Fruit fly (Drosophila melanogaster) whole organism, embryonic: ENCODE results near the gene TyrRII.
A peak's percentile ranks its signal among the peaks of the same experiment; 100 is the strongest.

ENCODE experiments used
- Abd-B ChIP-seq: fragments of 200-800 bp; sonication (Bioruptor generic); optimal IDR thresholded peaks from 2 replicates; lab custom pipeline; 2018; ENCODE audit warnings: missing biosample characterization, mild to moderate bottlenecking, missing genetic modification characterization, moderate library complexity
- Atf3 ChIP-seq: fragments of 200-800 bp; sonication (Bioruptor generic); optimal IDR thresholded peaks from 3 replicates; lab custom pipeline; 2016; ENCODE audit warnings: missing biosample characterization, missing genetic modification characterization
- CG10366 ChIP-seq: fragments of 200-800 bp; sonication (Bioruptor generic); IDR thresholded peaks from 2 replicates; pipeline ENCODE4 v1.3.6; 2022; ENCODE audit warnings: missing biosample characterization, missing genetic modification characterization
- CG11398 ChIP-seq: fragments of 200-800 bp; sonication (Bioruptor generic); optimal IDR thresholded peaks from 2 replicates; lab custom pipeline; 2016; ENCODE audit warnings: missing biosample characterization, missing genetic modification characterization
- CG11456 ChIP-seq: fragments of 200-800 bp; sonication (Bioruptor generic); IDR thresholded peaks from 3 replicates; pipeline ENCODE4 v1.3.6; 2022; ENCODE audit warnings: missing biosample characterization, missing genetic modification characterization
- CG17359 ChIP-seq: fragments of 200-800 bp; sonication (Bioruptor generic); optimal IDR thresholded peaks from 3 replicates; lab custom pipeline; 2018; ENCODE audit warnings: missing biosample characterization, mild to moderate bottlenecking, missing genetic modification characterization, moderate library complexity
- CG17568 ChIP-seq: fragments of 200-800 bp; sonication (Bioruptor generic); optimal IDR thresholded peaks from 2 replicates; lab custom pipeline; 2018; ENCODE audit warnings: missing biosample characterization, mild to moderate bottlenecking, missing genetic modification characterization, moderate library complexity
- CG34224 ChIP-seq: fragments of 200-800 bp; sonication (Bioruptor generic); IDR thresholded peaks from 3 replicates; pipeline ENCODE4 v1.3.6; 2022; ENCODE audit warnings: missing biosample characterization, missing genetic modification characterization; ENCODE audit not compliant: partially characterized antibody
- CG34376 ChIP-seq: fragments of 200-800 bp; sonication (Bioruptor generic); optimal IDR thresholded peaks from 2 replicates; lab custom pipeline; 2018; ENCODE audit warnings: missing biosample characterization, mild to moderate bottlenecking, missing genetic modification characterization
- CG5953 ChIP-seq: fragments of 200-800 bp; sonication (Bioruptor generic); IDR thresholded peaks from 2 replicates; pipeline ENCODE4 v1.3.6; 2022; ENCODE audit warnings: missing biosample characterization, missing genetic modification characterization
- CG8089 ChIP-seq: fragments of 200-800 bp; sonication (Bioruptor generic); optimal IDR thresholded peaks from 3 replicates; lab custom pipeline; 2016; ENCODE audit warnings: missing biosample characterization, missing genetic modification characterization
- CG8359 ChIP-seq: fragments of 200-800 bp; sonication (Bioruptor generic); optimal IDR thresholded peaks from 2 replicates; lab custom pipeline; 2017; ENCODE audit warnings: missing biosample characterization, mild to moderate bottlenecking, missing genetic modification characterization, borderline replicate concordance
- CG8388 ChIP-seq: fragments of 200-800 bp; sonication (Bioruptor generic); optimal IDR thresholded peaks from 2 replicates; lab custom pipeline; 2019; ENCODE audit warnings: missing biosample characterization, mild to moderate bottlenecking, missing genetic modification characterization, moderate library complexity
- CG9817 ChIP-seq: fragments of 200-800 bp; sonication (Bioruptor generic); optimal IDR thresholded peaks from 2 replicates; lab custom pipeline; 2018; ENCODE audit warnings: missing biosample characterization, mild to moderate bottlenecking, missing genetic modification characterization, moderate library complexity
- CG9932 ChIP-seq: fragments of 200-800 bp; sonication (Bioruptor generic); IDR thresholded peaks from 2 replicates; pipeline ENCODE4 v1.3.6; 2022; ENCODE audit warnings: missing biosample characterization, missing genetic modification characterization
- Dll ChIP-seq: fragments of 200-800 bp; sonication (Bioruptor generic); IDR thresholded peaks from 4 replicates; pipeline ENCODE4 v1.3.6; 2022; ENCODE audit warnings: missing biosample characterization, missing genetic modification characterization; ENCODE audit not compliant: partially characterized antibody
- Ets65A ChIP-seq: fragments of 200-800 bp; sonication (Bioruptor generic); peaks from one replicate; lab custom pipeline; 2016; ENCODE audit warnings: missing biosample characterization, missing genetic modification characterization
- H15 ChIP-seq: fragments of 200-800 bp; sonication (Bioruptor generic); IDR thresholded peaks from 3 replicates; pipeline ENCODE4 v1.3.6; 2022; ENCODE audit warnings: missing biosample characterization, missing genetic modification characterization
- Hand ChIP-seq: fragments of 200-800 bp; sonication (Bioruptor generic); optimal IDR thresholded peaks from 2 replicates; lab custom pipeline; 2017; ENCODE audit warnings: mild to moderate bottlenecking, missing biosample characterization, missing genetic modification reagents, missing genetic modification characterization
- Jarid2 ChIP-seq: fragments of 200-800 bp; sonication (Bioruptor generic); optimal IDR thresholded peaks from 3 replicates; lab custom pipeline; 2017; ENCODE audit warnings: mild to moderate bottlenecking, missing biosample characterization, missing genetic modification reagents, missing genetic modification characterization
- Mad ChIP-seq: fragments of 200-800 bp; sonication (Bioruptor generic); optimal IDR thresholded peaks from 2 replicates; lab custom pipeline; 2016; ENCODE audit warnings: missing biosample characterization, missing genetic modification characterization
- Meics ChIP-seq: fragments of 200-800 bp; sonication (Bioruptor generic); optimal IDR thresholded peaks from 2 replicates; lab custom pipeline; 2017; ENCODE audit warnings: missing biosample characterization, mild to moderate bottlenecking, missing genetic modification characterization
- Nf-YB ChIP-seq: fragments of 200-800 bp; sonication (Bioruptor generic); optimal IDR thresholded peaks from 3 replicates; lab custom pipeline; 2019; ENCODE audit warnings: missing biosample characterization, mild to moderate bottlenecking, missing genetic modification characterization, moderate library complexity
- Nf-YC ChIP-seq: fragments of 200-800 bp; optimal IDR thresholded peaks from 3 replicates; lab custom pipeline; 2019; ENCODE audit warnings: missing biosample characterization, mild to moderate bottlenecking, missing genetic modification characterization, moderate library complexity
- Optix ChIP-seq: fragments of 200-800 bp; sonication (Bioruptor generic); IDR thresholded peaks from 3 replicates; pipeline ENCODE4 v1.3.6; 2022; ENCODE audit warnings: missing biosample characterization, missing genetic modification characterization
- Ptx1 ChIP-seq: fragments of 200-800 bp; sonication (Bioruptor generic); IDR thresholded peaks from 2 replicates; pipeline ENCODE4 v1.3.6; 2022; ENCODE audit warnings: missing biosample characterization, missing genetic modification characterization
- Rx ChIP-seq: fragments of 200-800 bp; sonication (Bioruptor generic); IDR thresholded peaks from 2 replicates; pipeline ENCODE4 v1.3.6; 2022; ENCODE audit warnings: missing biosample characterization, missing genetic modification characterization
- ab ChIP-seq: fragments of 200-800 bp; sonication (Bioruptor generic); optimal IDR thresholded peaks from 2 replicates; lab custom pipeline; 2016; ENCODE audit warnings: missing biosample characterization, missing genetic modification characterization
- abd-A ChIP-seq: fragments of 200-800 bp; sonication (Bioruptor generic); optimal IDR thresholded peaks from 3 replicates; lab custom pipeline; 2019; ENCODE audit warnings: missing biosample characterization, mild to moderate bottlenecking, missing genetic modification characterization, moderate library complexity
- ase ChIP-seq: fragments of 200-800 bp; sonication (Bioruptor generic); IDR thresholded peaks from 3 replicates; pipeline ENCODE4 v1.3.6; 2022; ENCODE audit warnings: missing biosample characterization, missing genetic modification characterization
- esg ChIP-seq: fragments of 200-800 bp; sonication (Bioruptor generic); conservative IDR thresholded peaks from 2 replicates; pipeline ENCODE4 v1.3.6; 2022; ENCODE audit warnings: missing biosample characterization, missing genetic modification characterization
- fd102C ChIP-seq: fragments of 200-800 bp; sonication (Bioruptor generic); optimal IDR thresholded peaks from 2 replicates; lab custom pipeline; 2018; ENCODE audit warnings: missing biosample characterization, mild to moderate bottlenecking, missing genetic modification characterization, moderate library complexity
- fu2 ChIP-seq: fragments of 200-800 bp; sonication (Bioruptor generic); optimal IDR thresholded peaks from 2 replicates; lab custom pipeline; 2016; ENCODE audit warnings: missing biosample characterization, missing genetic modification characterization
- hkb ChIP-seq, 2 experiments: fragments of 200-800 bp in 1 of 2; fragments of >200 bp in 1 of 2; sonication (Bioruptor generic) in 1 of 2; IDR thresholded peaks in 1 of 2; optimal IDR thresholded peaks in 1 of 2; 2 replicates each; pipeline versions ENCODE4 v1.3.6 to Lab custom; 2017 to 2022; ENCODE audit warnings: missing biosample characterization in 1 of 2, missing genetic modification characterization in 1 of 2
- kay ChIP-seq: fragments of 200-800 bp; sonication (Bioruptor generic); optimal IDR thresholded peaks from 2 replicates; lab custom pipeline; 2016; ENCODE audit warnings: missing biosample characterization, missing genetic modification characterization
- lbe ChIP-seq: fragments of 200-800 bp; sonication (Bioruptor generic); optimal IDR thresholded peaks from 2 replicates; lab custom pipeline; 2016; ENCODE audit warnings: missing biosample characterization, mild to moderate bottlenecking, missing genetic modification characterization
- lov ChIP-seq, 2 experiments: fragments of 200-800 bp in 1 of 2; fragments of >200 bp in 1 of 2; sonication (Bioruptor generic) in 1 of 2; IDR thresholded peaks in 1 of 2; optimal IDR thresholded peaks in 1 of 2; 2 replicates in 1 of 2; 3 replicates in 1 of 2; pipeline versions ENCODE4 v1.3.6 to Lab custom; 2017 to 2022; ENCODE audit warnings: missing biosample characterization in 1 of 2, missing genetic modification characterization in 1 of 2
- mld ChIP-seq: fragments of 200-800 bp; sonication (Bioruptor generic); IDR thresholded peaks from 3 replicates; pipeline ENCODE4 v1.3.6; 2022; ENCODE audit warnings: missing biosample characterization, missing genetic modification characterization; ENCODE audit not compliant: partially characterized antibody
- nau ChIP-seq: fragments of 200-800 bp; sonication (Bioruptor generic); optimal IDR thresholded peaks from 3 replicates; lab custom pipeline; 2017; ENCODE audit warnings: missing biosample characterization, mild to moderate bottlenecking, missing genetic modification characterization, missing genetic modification reagents
- nerfin-1 ChIP-seq: fragments of 200-800 bp; sonication (Bioruptor generic); optimal IDR thresholded peaks from 3 replicates; lab custom pipeline; 2019; ENCODE audit warnings: missing biosample characterization, mild to moderate bottlenecking, missing genetic modification characterization, moderate library complexity
- nom ChIP-seq: fragments of 200-800 bp; sonication (Bioruptor generic); optimal IDR thresholded peaks from 2 replicates; lab custom pipeline; 2017; ENCODE audit warnings: missing biosample characterization, missing genetic modification characterization, mild to moderate bottlenecking, moderate library complexity, missing genetic modification reagents
- otp ChIP-seq: fragments of 200-800 bp; sonication (Bioruptor generic); IDR thresholded peaks from 3 replicates; pipeline ENCODE4, ENCODE4 v1.3.6; 2022; ENCODE audit warnings: missing biosample characterization, missing genetic modification characterization
- pho ChIP-seq: fragments of 200-800 bp; sonication (Bioruptor generic); optimal IDR thresholded peaks from 2 replicates; lab custom pipeline; 2016; ENCODE audit warnings: missing biosample characterization, missing genetic modification characterization
- psq ChIP-seq: fragments of 200-800 bp; sonication (Bioruptor generic); optimal IDR thresholded peaks from 2 replicates; lab custom pipeline; 2017; ENCODE audit warnings: missing biosample characterization, missing genetic modification characterization
- schlank ChIP-seq: fragments of 200-800 bp; sonication (Bioruptor generic); optimal IDR thresholded peaks from 2 replicates; lab custom pipeline; 2018; ENCODE audit warnings: missing biosample characterization, mild to moderate bottlenecking, missing genetic modification characterization
- sens-2 ChIP-seq: fragments of 200-800 bp; sonication (Bioruptor generic); IDR thresholded peaks from 2 replicates; pipeline ENCODE4 v1.3.6; 2022; ENCODE audit warnings: missing biosample characterization, missing genetic modification characterization
- sna ChIP-seq: fragments of 200-800 bp; sonication (Bioruptor generic); IDR thresholded peaks from 2 replicates; pipeline ENCODE4 v1.3.6; 2022; ENCODE audit warnings: missing biosample characterization, missing genetic modification characterization; ENCODE audit not compliant: partially characterized antibody
- sug ChIP-seq: fragments of 200-800 bp; optimal IDR thresholded peaks from 2 replicates; lab custom pipeline; 2019; ENCODE audit warnings: missing biosample characterization, mild to moderate bottlenecking, missing genetic modification characterization, moderate library complexity
- vvl ChIP-seq: fragments of 200-800 bp; sonication (Bioruptor generic); IDR thresholded peaks from 2 replicates; pipeline ENCODE4 v1.3.6; 2022; ENCODE audit warnings: missing biosample characterization, missing genetic modification characterization
- zen ChIP-seq: fragments of 200-800 bp; sonication (Bioruptor generic); optimal IDR thresholded peaks from 3 replicates; lab custom pipeline; 2018; ENCODE audit warnings: missing biosample characterization, mild to moderate bottlenecking, missing genetic modification characterization, moderate library complexity

The TyrRII gene

dm6 chr3R:17733261-17733660 is 3.1 kb upstream of the TyrRII start, which contains the start of gene CG14321 (continued):
- no peak for TF ChIP-seq CG10366
- TF ChIP-seq CG34376 (GFP tag; lab: Kevin White, UChicago), result no peak
- TF ChIP-seq Nf-YB (GFP tag; lab: Kevin White, UChicago), result no peak
- no peak for TF ChIP-seq nerfin-1 (tag; lab: Kevin White, UChicago)
- no peak for TF ChIP-seq sens-2 (GFP tag; lab: Robert Waterston, UW)
- no peak for TF ChIP-seq psq (GFP tag; lab: Kevin White, UChicago)
- TF ChIP-seq H15 (GFP tag; lab: Robert Waterston, UW), result no peak
- no peak for TF ChIP-seq kay (GFP tag; lab: Kevin White, UChicago)
- TF ChIP-seq CG17359 (tag; lab: Kevin White, UChicago), result no peak
- peak; percentile 18; the same call in 1 of the 3 replicates for TF ChIP-seq CG34224 (GFP tag; lab: Robert Waterston, UW)
- peak; percentile 55; the same call in 2 of the 4 replicates for TF ChIP-seq Dll (GFP tag; lab: Robert Waterston, UW)
- no peak for TF ChIP-seq otp (GFP tag; lab: Robert Waterston, UW)
- no peak for TF ChIP-seq Nf-YC (tag; lab: Kevin White, UChicago)
- peak; percentile 77 for TF ChIP-seq zen (tag; lab: Kevin White, UChicago)
- no peak for TF ChIP-seq CG8388 (GFP tag; lab: Kevin White, UChicago)
- TF ChIP-seq sna (GFP tag; lab: Robert Waterston, UW), result peak; percentile 51
- TF ChIP-seq Rx (GFP tag; lab: Robert Waterston, UW), result no peak
- no peak for TF ChIP-seq schlank (tag; lab: Kevin White, UChicago)
- TF ChIP-seq lov (optimal IDR thresholded peaks at IDR 0.05; lab: Kevin White, UChicago), result no peak
- TF ChIP-seq lov (GFP tag; IDR thresholded peaks at IDR 0.05; lab: Robert Waterston, UW), result no peak
- TF ChIP-seq Hand (GFP tag; lab: Kevin White, UChicago), result no peak
- TF ChIP-seq CG11398 (GFP tag; lab: Kevin White, UChicago), result no peak
- no peak for TF ChIP-seq CG8089 (GFP tag; lab: Kevin White, UChicago)
- no peak for TF ChIP-seq Optix (GFP tag; lab: Robert Waterston, UW)
- no peak for TF ChIP-seq CG5953 (GFP tag; lab: Robert Waterston, UW)
- TF ChIP-seq mld (GFP tag; lab: Robert Waterston, UW), result peak; percentile 65; the same call in 1 of the 3 replicates
- no peak for TF ChIP-seq ab
- TF ChIP-seq CG9817 (tag; lab: Kevin White, UChicago), result no peak
- no peak for TF ChIP-seq CG9932
- TF ChIP-seq CG17568 (GFP tag; lab: Kevin White, UChicago), result no peak
- TF ChIP-seq abd-A, result no peak
- no peak for TF ChIP-seq Jarid2
- no peak for TF ChIP-seq ase
- no peak for TF ChIP-seq Meics
- TF ChIP-seq CG11456 (GFP tag; lab: Robert Waterston, UW), result no peak
- no peak for TF ChIP-seq nau (GFP tag; lab: Kevin White, UChicago)
- no peak for TF ChIP-seq vvl (GFP tag; lab: Robert Waterston, UW)
- no peak for TF ChIP-seq hkb (optimal IDR thresholded peaks at IDR 0.05; lab: Kevin White, UChicago)
- TF ChIP-seq hkb (GFP tag; IDR thresholded peaks at IDR 0.05; lab: Robert Waterston, UW), result no peak
- TF ChIP-seq Ets65A (GFP tag; lab: Kevin White, UChicago), result no peak
- TF ChIP-seq CG8359 (GFP tag; lab: Kevin White, UChicago), result no peak
- no peak for TF ChIP-seq lbe (GFP tag; lab: Kevin White, UChicago)
- TF ChIP-seq sug (tag; lab: Kevin White, UChicago), result no peak
- no peak for TF ChIP-seq esg (GFP tag; lab: Robert Waterston, UW)
- TF ChIP-seq pho (GFP tag; lab: Kevin White, UChicago), result no peak
- no peak for TF ChIP-seq fu2 (GFP tag; lab: Kevin White, UChicago)
- no peak for TF ChIP-seq Mad (GFP tag; lab: Kevin White, UChicago)
- no peak for TF ChIP-seq Ptx1
- no peak for TF ChIP-seq Abd-B (GFP tag; lab: Kevin White, UChicago)
- no peak for TF ChIP-seq Atf3 (GFP tag; lab: Kevin White, UChicago)
- TF ChIP-seq fd102C (GFP tag; lab: Kevin White, UChicago), result no peak
- TF ChIP-seq nom, result no peak
